Fruit fly (Drosophila melanogaster) S2 (cell line): ENCODE results near the gene CG14883.

ENCODE experiments used
- CG8478 ChIP-seq: fragments of >200 bp; optimal IDR thresholded peaks from 2 replicates; lab custom pipeline; 2018
- CTCF ChIP-seq, 2 experiments: fragments of >200 bp; optimal IDR thresholded peaks; 2 replicates each; lab custom pipeline; 2018

DNA sequence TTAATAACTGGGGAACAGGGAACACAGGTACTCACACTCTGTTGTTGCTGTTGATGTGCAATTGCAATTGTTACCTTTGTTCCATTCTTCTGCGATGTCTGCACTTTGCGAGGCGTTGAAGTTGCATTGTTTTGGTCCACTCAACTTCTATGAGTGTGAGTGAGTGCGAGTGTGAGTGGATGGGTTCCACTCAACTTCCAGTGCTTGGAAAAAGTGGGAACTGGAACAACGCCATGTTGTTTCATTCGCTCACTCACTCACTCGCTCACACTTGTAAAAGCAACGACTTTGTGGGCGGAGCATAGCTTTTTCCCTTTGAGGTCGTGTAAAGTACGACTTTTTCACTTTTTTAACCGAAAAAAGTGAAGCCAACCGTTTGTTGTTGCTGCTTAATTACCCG lies 42.1 kb upstream of the CG14883 start:
- TF ChIP-seq CG8478 (lab: Kevin White, UChicago) (no peak), CTCF (optimal IDR thresholded peaks at IDR 0.05; lab: Kevin White, UChicago) (no peak)
